Worm (Caenorhabditis elegans) whole organism, L4/young adult: Measurements from ENCODE around the gene ZK1320.5.
A peak's percentile ranks its signal among the peaks of the same experiment; 100 is the strongest.

Experiments used
- W03F9.2 ChIP-seq: fragments of 150-350 bp; optimal IDR thresholded peaks from 2 replicates; lab custom pipeline; 2014; ENCODE audit warnings: missing biosample characterization, missing genetic modification characterization
- dao-5 ChIP-seq: sonication (generic microtip); optimal IDR thresholded peaks from 2 replicates; lab custom pipeline; 2016; ENCODE audit warnings: missing genotype, missing genetic modification characterization, moderate library complexity, missing compliant biosample characterization
- him-1 ChIP-seq: sonication (generic microtip); optimal IDR thresholded peaks from 2 replicates; lab custom pipeline; 2016; ENCODE audit warnings: missing genotype, missing genetic modification reagents, missing genetic modification characterization, missing compliant biosample characterization

ZK1320.5 gene

DNA sequence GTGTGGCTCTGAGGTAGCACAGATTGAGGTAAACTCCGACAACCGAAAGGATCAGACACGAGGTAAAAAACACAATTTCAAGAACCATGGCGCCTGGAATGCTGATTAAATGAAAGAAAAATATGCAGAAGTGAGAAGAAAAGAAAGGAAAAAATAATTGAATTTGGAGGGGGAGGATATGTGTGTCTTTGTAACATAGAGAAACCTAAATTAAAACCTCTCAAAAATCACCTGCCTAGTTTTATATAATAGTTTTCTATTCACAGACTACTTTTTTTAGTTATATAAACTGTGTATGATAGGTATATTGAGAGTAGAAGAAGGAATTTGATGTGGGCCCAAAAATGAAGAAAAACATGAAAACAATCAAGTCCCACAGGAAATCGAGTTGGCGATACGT is at the start of gene ZK1320.5:
Gene ZK1320.5, minus strand, starts transcription at position 101 of the 400 bp plus-strand sequence.
- TF ChIP-seq him-1 (tag; lab: Kevin White, UChicago) (no peak), W03F9.2 (tag; lab: Kevin White, UChicago) (no peak), dao-5 (tag; lab: Kevin White, UChicago) (no peak)

- TF ChIP-seq W03F9.2 (tag; lab: Kevin White, UChicago) = no peak
- no peak for TF ChIP-seq dao-5 (tag; lab: Kevin White, UChicago)
- TF ChIP-seq him-1 (tag; lab: Kevin White, UChicago) = no peak
Measured at ce11 chrII:9713083-9713482, 47.6 kb upstream of the ZK1320.5 start.

DNA sequence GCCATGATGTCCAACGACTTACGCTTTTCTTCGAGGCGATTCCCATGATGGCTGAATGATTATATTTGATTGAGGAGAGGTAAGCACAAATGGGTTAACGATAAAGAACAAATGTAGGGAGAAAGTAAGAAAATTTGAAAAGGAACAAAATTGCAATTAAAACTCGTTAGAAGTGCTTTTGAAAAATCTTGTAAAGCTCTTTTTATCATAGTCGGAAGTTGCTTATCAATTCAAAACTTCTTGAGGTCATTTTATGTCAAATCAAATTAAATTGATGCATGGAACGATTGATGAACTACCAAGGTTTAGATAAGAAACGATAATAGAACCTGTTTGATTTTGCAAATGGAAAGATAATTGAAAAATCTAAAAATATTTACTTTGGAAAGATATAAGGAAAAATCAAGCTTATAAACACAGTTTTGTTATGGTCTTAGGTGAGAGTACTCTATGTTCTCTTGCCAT is 43.4 kb upstream of the ZK1320.5 start, which contains the start of gene glt-5:
Gene glt-5, minus strand, starts transcription at position 51 of the 465 bp plus-strand sequence.
- TF ChIP-seq W03F9.2 (tag; lab: Kevin White, UChicago) (no peak), dao-5 (tag; lab: Kevin White, UChicago) (no peak), him-1 (tag; lab: Kevin White, UChicago) (no peak)

DNA sequence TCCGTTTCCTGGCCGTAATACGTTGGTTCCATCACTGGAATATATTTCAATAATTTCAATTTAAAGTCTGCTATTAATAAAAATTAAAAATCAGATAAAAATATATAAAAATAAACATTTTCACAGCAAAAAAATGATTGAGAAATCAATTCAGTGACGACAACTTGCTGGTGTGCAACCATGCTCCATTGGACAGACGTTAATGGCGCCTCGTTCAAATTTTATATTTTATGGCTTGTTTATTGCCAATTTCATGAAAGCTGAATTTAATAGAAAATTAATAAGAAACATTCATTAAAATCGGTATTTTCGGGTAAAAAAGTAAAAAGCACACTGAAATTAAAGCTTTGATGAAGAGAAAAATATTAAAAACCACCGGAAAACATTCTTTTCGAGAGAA is 40.7 kb upstream of the ZK1320.5 start, which contains the start of gene Y53C12A.3:
Gene Y53C12A.3, minus strand, starts transcription at position 34 of the 400 bp plus-strand sequence.
- no peak for TF ChIP-seq dao-5 (tag; lab: Kevin White, UChicago)
- no peak for TF ChIP-seq him-1 (tag; lab: Kevin White, UChicago)
- peak; percentile 48 for TF ChIP-seq W03F9.2 (tag; lab: Kevin White, UChicago)

DNA sequence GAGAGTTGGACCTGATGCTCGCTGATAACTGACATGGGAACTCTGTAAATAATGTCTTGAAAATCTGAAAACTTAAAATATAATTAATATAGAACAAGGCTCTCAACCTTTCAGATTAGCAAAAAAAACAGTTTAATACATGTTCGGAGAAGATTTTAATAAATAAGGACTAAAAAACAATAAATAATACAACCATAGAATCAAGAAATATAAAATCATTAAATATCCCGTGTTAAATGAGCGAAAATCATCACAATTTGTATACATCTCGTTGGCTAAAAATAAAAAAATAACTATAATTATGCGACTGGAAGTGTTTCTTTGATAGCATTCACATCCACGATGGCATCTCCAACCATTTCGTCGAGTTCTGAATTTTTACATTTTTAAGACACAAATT is 39.3 kb upstream of the ZK1320.5 start, which contains the start of gene Y53C12A.10:
Gene Y53C12A.10, minus strand, starts transcription at position 101 of the 400 bp plus-strand sequence.
- no peak for TF ChIP-seq dao-5 (tag; lab: Kevin White, UChicago)
- no peak for TF ChIP-seq him-1 (tag; lab: Kevin White, UChicago)
- TF ChIP-seq W03F9.2 (tag; lab: Kevin White, UChicago) = no peak

DNA sequence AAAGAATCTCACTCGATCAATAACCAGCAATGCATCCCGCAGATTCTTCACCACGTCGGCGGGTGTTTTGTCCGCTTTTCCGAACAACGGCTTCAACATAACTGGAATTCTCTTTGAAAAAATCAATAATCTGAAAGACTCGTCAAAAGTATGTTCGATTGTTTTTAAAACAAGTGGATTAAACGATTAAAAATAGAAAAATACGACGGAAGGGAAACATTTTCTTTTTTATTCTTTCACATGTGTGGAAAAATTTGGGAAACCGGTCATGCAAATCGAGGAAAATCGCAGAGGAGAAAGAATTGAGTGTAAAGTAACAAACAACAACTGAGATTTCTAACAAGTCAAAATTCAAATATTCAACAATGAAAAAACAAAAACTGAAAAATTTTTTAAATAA is 38.1 kb upstream of the ZK1320.5 start, which contains the start of gene mop-25.2:
Gene mop-25.2, minus strand, starts transcription at position 101 of the 400 bp plus-strand sequence.
- TF ChIP-seq W03F9.2 (tag; lab: Kevin White, UChicago) (no peak), dao-5 (tag; lab: Kevin White, UChicago) (no peak), him-1 (tag; lab: Kevin White, UChicago) (no peak)

DNA sequence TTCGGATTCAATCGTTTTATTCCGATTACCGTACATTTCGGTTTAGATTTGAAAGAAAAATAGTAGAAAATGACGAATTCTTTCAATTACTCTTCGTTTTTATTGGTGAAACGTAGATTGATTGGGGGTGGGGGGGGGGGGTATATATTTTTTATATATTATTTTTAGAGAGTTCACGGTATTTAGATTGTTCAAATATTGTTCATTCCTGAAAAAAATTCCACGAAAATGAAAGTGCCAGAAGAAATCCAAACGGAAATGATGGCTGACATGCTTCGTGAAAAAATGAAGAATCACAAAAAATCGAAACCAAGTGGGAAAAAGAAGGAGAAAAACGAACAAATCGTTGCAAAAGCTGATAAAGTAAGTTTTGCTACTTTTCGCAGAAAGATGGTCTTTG is 34.9 kb upstream of the ZK1320.5 start, which contains the start of the genes Y53C12A.8 and Y53C12A.7:
Gene Y53C12A.8, minus strand, starts transcription at position 101 of the 400 bp plus-strand sequence.
Gene Y53C12A.7, plus strand, starts transcription at position 181 of the 400 bp plus-strand sequence.
- TF ChIP-seq him-1 (tag; lab: Kevin White, UChicago) (no peak), W03F9.2 (tag; lab: Kevin White, UChicago) (no peak), dao-5 (tag; lab: Kevin White, UChicago) (no peak)

ce11 chrII:9695942-9696341 is 30.5 kb upstream of the ZK1320.5 start:
- TF ChIP-seq dao-5 (tag; lab: Kevin White, UChicago) (no peak), him-1 (tag; lab: Kevin White, UChicago) (no peak), W03F9.2 (tag; lab: Kevin White, UChicago) (no peak)

DNA sequence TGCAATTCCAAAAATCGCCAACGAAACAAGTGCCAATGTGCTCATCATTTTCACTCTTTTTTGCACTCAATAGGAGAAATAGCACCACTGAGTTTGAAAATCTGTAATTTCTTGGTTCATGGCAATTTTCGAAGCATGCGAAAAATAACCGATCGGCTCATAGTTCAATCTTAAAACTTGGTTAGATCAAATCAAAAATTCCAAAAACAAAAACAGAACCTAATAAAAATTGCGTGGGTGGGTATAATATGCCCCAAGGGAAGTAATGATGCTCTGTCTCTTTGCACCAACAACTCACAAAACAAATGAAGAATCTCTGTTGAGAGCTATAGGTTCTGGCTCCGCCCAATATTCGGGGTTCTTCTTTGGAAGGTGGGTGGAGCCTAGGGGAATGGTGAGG is 26.4 kb upstream of the ZK1320.5 start, which contains the start of gene nlp-11:
Gene nlp-11, minus strand, starts transcription at position 101 of the 400 bp plus-strand sequence.
- no peak for TF ChIP-seq dao-5 (tag; lab: Kevin White, UChicago)
- TF ChIP-seq W03F9.2 (tag; lab: Kevin White, UChicago) = no peak
- no peak for TF ChIP-seq him-1 (tag; lab: Kevin White, UChicago)

- no peak for TF ChIP-seq dao-5 (tag; lab: Kevin White, UChicago)
- no peak for TF ChIP-seq W03F9.2 (tag; lab: Kevin White, UChicago)
- TF ChIP-seq him-1 (tag; lab: Kevin White, UChicago) = no peak
Measured at ce11 chrII:9690067-9690632, 24.7 kb upstream of the ZK1320.5 start.

DNA sequence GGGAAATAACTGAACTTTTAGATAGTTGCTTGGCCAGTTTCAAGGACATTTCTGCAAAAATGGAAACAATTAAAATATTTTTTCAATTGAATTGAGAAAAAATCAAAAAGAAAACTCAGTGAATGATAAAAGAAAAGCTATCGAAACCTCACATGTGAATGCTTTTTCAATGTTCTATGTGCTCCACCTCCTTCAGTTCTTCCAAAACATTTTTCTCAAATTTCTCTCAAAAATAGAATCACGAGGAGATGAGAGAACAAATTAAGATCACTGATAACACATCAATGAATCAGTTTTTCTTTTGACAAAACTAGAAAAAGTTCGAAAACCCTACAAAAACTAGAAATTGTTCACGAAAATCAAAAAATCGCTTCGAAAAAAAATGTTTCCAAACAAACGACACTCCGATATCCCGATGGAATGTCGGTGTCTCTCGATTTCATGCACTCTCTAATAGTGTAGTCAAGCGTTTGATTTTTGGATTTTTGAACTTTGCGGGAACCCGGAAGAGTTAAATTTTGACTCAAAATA is 21.3 kb upstream of the ZK1320.5 start, which contains the start of gene ZK1320.9:
Gene ZK1320.9, minus strand, starts transcription at position 51 of the 531 bp plus-strand sequence.
- TF ChIP-seq dao-5 (tag; lab: Kevin White, UChicago) = no peak
- TF ChIP-seq W03F9.2 (tag; lab: Kevin White, UChicago) = no peak
- no peak for TF ChIP-seq him-1 (tag; lab: Kevin White, UChicago)

DNA sequence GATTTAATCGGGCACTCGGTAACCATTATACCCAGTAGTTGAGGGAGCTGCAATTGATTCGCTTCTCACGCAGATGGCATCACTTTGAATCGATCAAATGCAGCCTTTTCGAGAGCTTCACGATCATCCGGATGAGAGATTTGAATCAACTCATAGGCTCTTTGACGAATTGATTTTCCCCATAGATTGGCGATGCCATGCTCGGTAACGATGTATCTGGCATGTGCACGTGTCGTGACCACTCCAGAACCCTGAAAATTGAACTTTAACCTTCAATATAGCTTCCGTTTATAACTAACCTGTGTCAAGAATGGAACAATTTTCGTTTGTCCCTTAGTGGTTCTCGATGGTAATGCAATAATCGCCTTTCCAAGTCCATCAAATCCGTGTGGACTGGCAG is 18.7 kb upstream of the ZK1320.5 start:
- no peak for TF ChIP-seq him-1 (tag; lab: Kevin White, UChicago)
- no peak for TF ChIP-seq W03F9.2 (tag; lab: Kevin White, UChicago)
- no peak for TF ChIP-seq dao-5 (tag; lab: Kevin White, UChicago)

DNA sequence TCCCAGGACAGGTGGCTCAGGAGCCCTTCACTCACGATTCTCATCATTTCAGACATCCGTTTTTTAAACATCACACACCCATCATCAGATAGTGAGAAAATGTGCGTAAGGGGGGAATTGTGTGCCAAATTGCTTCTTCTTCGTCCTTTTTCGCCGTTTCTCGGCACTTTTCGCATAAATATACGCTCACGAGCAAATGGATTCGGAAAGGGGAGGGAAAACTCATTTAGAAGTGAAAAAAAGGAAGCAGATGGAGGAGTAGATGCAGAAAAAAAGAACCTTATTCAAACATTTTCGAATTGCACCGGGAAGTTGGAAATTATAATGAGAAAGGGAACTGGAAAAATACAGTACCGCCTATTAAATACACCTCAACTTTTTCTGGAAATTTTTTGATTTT is 16.6 kb upstream of the ZK1320.5 start:
- TF ChIP-seq him-1 (tag; lab: Kevin White, UChicago) = no peak
- TF ChIP-seq W03F9.2 (tag; lab: Kevin White, UChicago) = no peak
- TF ChIP-seq dao-5 (tag; lab: Kevin White, UChicago) = no peak
